Fruit fly (Drosophila melanogaster) whole organism, embryonic: Measurements from ENCODE around the gene wrd.

ENCODE experiments used
- Adf1 ChIP-seq: fragments of 200-800 bp; sonication (Bioruptor generic); IDR thresholded peaks from 2 replicates; pipeline ENCODE4 v1.3.6; 2022; ENCODE audit warnings: missing biosample characterization, missing genetic modification characterization
- CG10543 ChIP-seq: fragments of 200-800 bp; sonication (Bioruptor generic); optimal IDR thresholded peaks from 3 replicates; lab custom pipeline; 2017; ENCODE audit warnings: missing biosample characterization, mild to moderate bottlenecking, missing genetic modification characterization, moderate library complexity
- CG10979 ChIP-seq: fragments of 200-800 bp; sonication (Bioruptor generic); optimal IDR thresholded peaks from 2 replicates; lab custom pipeline; 2018; ENCODE audit warnings: missing biosample characterization, mild to moderate bottlenecking, missing genetic modification characterization, moderate library complexity
- CG11456 ChIP-seq: fragments of 200-800 bp; sonication (Bioruptor generic); IDR thresholded peaks from 3 replicates; pipeline ENCODE4 v1.3.6; 2022; ENCODE audit warnings: missing biosample characterization, missing genetic modification characterization
- CG1233 ChIP-seq: fragments of 200-800 bp; sonication (Bioruptor generic); optimal IDR thresholded peaks from 4 replicates; lab custom pipeline; 2018; ENCODE audit warnings: missing biosample characterization, mild to moderate bottlenecking, missing genetic modification characterization
- CG13123 ChIP-seq: fragments of 200-800 bp; sonication (Bioruptor generic); optimal IDR thresholded peaks from 2 replicates; lab custom pipeline; 2016; ENCODE audit warnings: missing biosample characterization, missing genetic modification characterization
- CG13894 ChIP-seq: fragments of 200-800 bp; sonication (Bioruptor generic); optimal IDR thresholded peaks from 3 replicates; lab custom pipeline; 2018; ENCODE audit warnings: missing biosample characterization, mild to moderate bottlenecking, missing genetic modification characterization, moderate library complexity
- CG15601 ChIP-seq: fragments of 200-800 bp; sonication (Bioruptor generic); optimal IDR thresholded peaks from 3 replicates; lab custom pipeline; 2019; ENCODE audit warnings: missing biosample characterization, mild to moderate bottlenecking, missing genetic modification characterization, moderate library complexity
- CG16863 ChIP-seq: fragments of 200-800 bp; sonication (Bioruptor generic); optimal IDR thresholded peaks from 3 replicates; lab custom pipeline; 2016; ENCODE audit warnings: missing biosample characterization, missing genetic modification characterization
- CG18764 ChIP-seq: fragments of 200-800 bp; sonication (Bioruptor generic); optimal IDR thresholded peaks from 3 replicates; lab custom pipeline; 2016; ENCODE audit warnings: missing biosample characterization, missing genetic modification characterization
- CG31365 ChIP-seq: fragments of 200-800 bp; sonication (Bioruptor generic); optimal IDR thresholded peaks from 2 replicates; lab custom pipeline; 2018; ENCODE audit warnings: missing biosample characterization, mild to moderate bottlenecking, missing genetic modification characterization
- CG7372 ChIP-seq: fragments of 200-800 bp; sonication (Bioruptor generic); IDR thresholded peaks from 2 replicates; pipeline ENCODE4 v1.3.6; 2022; ENCODE audit warnings: missing biosample characterization, missing genetic modification characterization
- CG9437 ChIP-seq: fragments of 200-800 bp; sonication (Bioruptor generic); optimal IDR thresholded peaks from 2 replicates; lab custom pipeline; 2018; ENCODE audit warnings: missing biosample characterization, mild to moderate bottlenecking, missing genetic modification characterization
- CoRest ChIP-seq: fragments of 200-800 bp; sonication (Bioruptor generic); optimal IDR thresholded peaks from 3 replicates; lab custom pipeline; 2018; ENCODE audit warnings: missing biosample characterization, mild to moderate bottlenecking, missing genetic modification characterization, moderate library complexity
- D19B ChIP-seq: fragments of 200-800 bp; sonication (Bioruptor generic); optimal IDR thresholded peaks from 2 replicates; lab custom pipeline; 2017; ENCODE audit warnings: missing biosample characterization, mild to moderate bottlenecking, missing genetic modification characterization
- Hey ChIP-seq: fragments of 200-800 bp; sonication (Bioruptor generic); optimal IDR thresholded peaks from 3 replicates; lab custom pipeline; 2018; ENCODE audit warnings: missing biosample characterization, mild to moderate bottlenecking, missing genetic modification characterization
- HmgD ChIP-seq: fragments of 200-800 bp; sonication (Bioruptor generic); optimal IDR thresholded peaks from 3 replicates; lab custom pipeline; 2016; ENCODE audit warnings: missing biosample characterization, missing genetic modification characterization
- HmgZ ChIP-seq: fragments of 200-800 bp; sonication (Bioruptor generic); optimal IDR thresholded peaks from 2 replicates; lab custom pipeline; 2018; ENCODE audit warnings: missing biosample characterization, mild to moderate bottlenecking, missing genetic modification characterization
- Hr3 ChIP-seq: fragments of 200-800 bp; sonication (Bioruptor generic); optimal IDR thresholded peaks from 3 replicates; lab custom pipeline; 2016; ENCODE audit warnings: missing biosample characterization, missing genetic modification characterization
- Hsf ChIP-seq: fragments of 200-800 bp; sonication (Bioruptor generic); optimal IDR thresholded peaks from 3 replicates; lab custom pipeline; 2016; ENCODE audit warnings: missing biosample characterization, missing genetic modification characterization
- Meics ChIP-seq: fragments of 200-800 bp; sonication (Bioruptor generic); optimal IDR thresholded peaks from 2 replicates; lab custom pipeline; 2017; ENCODE audit warnings: missing biosample characterization, mild to moderate bottlenecking, missing genetic modification characterization
- NFAT ChIP-seq: fragments of 200-800 bp; sonication (Bioruptor generic); IDR thresholded peaks from 2 replicates; pipeline ENCODE4 v1.3.6; 2022; ENCODE audit warnings: missing biosample characterization, missing genetic modification characterization
- NK7.1 ChIP-seq: fragments of 200-800 bp; sonication (Bioruptor generic); optimal IDR thresholded peaks from 3 replicates; lab custom pipeline; 2016; ENCODE audit warnings: missing biosample characterization, missing genetic modification characterization
- Nf-YA ChIP-seq: fragments of 200-800 bp; sonication (Bioruptor generic); IDR thresholded peaks from 2 replicates; pipeline ENCODE4 v1.3.6; 2022; ENCODE audit warnings: missing biosample characterization, missing genetic modification characterization
- Six4 ChIP-seq: fragments of 200-800 bp; sonication (Bioruptor generic); optimal IDR thresholded peaks from 2 replicates; lab custom pipeline; 2016; ENCODE audit warnings: missing biosample characterization, missing genetic modification characterization
- Sox102F ChIP-seq: fragments of 200-800 bp; sonication (Bioruptor generic); optimal IDR thresholded peaks from 2 replicates; lab custom pipeline; 2018; ENCODE audit warnings: missing biosample characterization, mild to moderate bottlenecking, missing genetic modification characterization, moderate library complexity
- Spps ChIP-seq: fragments of 200-800 bp; sonication (Bioruptor generic); optimal IDR thresholded peaks from 2 replicates; lab custom pipeline; 2018; ENCODE audit warnings: missing biosample characterization, mild to moderate bottlenecking, missing genetic modification characterization
- Taf1 ChIP-seq: fragments of 200-800 bp; sonication (Bioruptor generic); IDR thresholded peaks from 2 replicates; pipeline ENCODE4 v1.3.6; 2022; ENCODE audit warnings: missing biosample characterization, missing genetic modification characterization
- Xrp1 ChIP-seq: fragments of 200-800 bp; sonication (Bioruptor generic); IDR thresholded peaks from 2 replicates; pipeline ENCODE4 v1.3.6; 2022; ENCODE audit warnings: missing biosample characterization, missing genetic modification characterization
- dati ChIP-seq: fragments of 200-800 bp; sonication (Bioruptor generic); IDR thresholded peaks from 2 replicates; pipeline ENCODE4 v1.3.6; 2022; ENCODE audit warnings: missing biosample characterization, missing genetic modification characterization
- dmrt11E ChIP-seq: fragments of 200-800 bp; sonication (Bioruptor generic); optimal IDR thresholded peaks from 3 replicates; lab custom pipeline; 2018; ENCODE audit warnings: missing biosample characterization, mild to moderate bottlenecking, missing genetic modification characterization, moderate library complexity
- fd96Cb ChIP-seq: fragments of 200-800 bp; sonication (Bioruptor generic); optimal IDR thresholded peaks from 2 replicates; lab custom pipeline; 2018; ENCODE audit warnings: missing biosample characterization, mild to moderate bottlenecking, missing genetic modification characterization, moderate library complexity
- gfzf ChIP-seq: fragments of 200-800 bp; sonication (Bioruptor generic); optimal IDR thresholded peaks from 2 replicates; lab custom pipeline; 2016; ENCODE audit warnings: missing biosample characterization, mild to moderate bottlenecking, missing genetic modification characterization, moderate library complexity
- her ChIP-seq: fragments of 200-800 bp; sonication (Bioruptor generic); optimal IDR thresholded peaks from 2 replicates; lab custom pipeline; 2016; ENCODE audit warnings: missing biosample characterization, missing genetic modification characterization
- inv ChIP-seq: fragments of 200-800 bp; sonication (Bioruptor generic); IDR thresholded peaks from 2 replicates; pipeline ENCODE4 v1.3.6; 2022; ENCODE audit warnings: missing biosample characterization, missing genetic modification characterization; ENCODE audit not compliant: partially characterized antibody
- kay ChIP-seq: fragments of 200-800 bp; sonication (Bioruptor generic); optimal IDR thresholded peaks from 2 replicates; lab custom pipeline; 2016; ENCODE audit warnings: missing biosample characterization, missing genetic modification characterization
- knrl ChIP-seq: fragments of 200-800 bp; sonication (Bioruptor generic); IDR thresholded peaks from 3 replicates; pipeline ENCODE4 v1.3.6; 2022; ENCODE audit warnings: missing biosample characterization, missing genetic modification characterization; ENCODE audit not compliant: partially characterized antibody
- lab ChIP-seq: fragments of 200-800 bp; sonication (Bioruptor generic); optimal IDR thresholded peaks from 3 replicates; lab custom pipeline; 2017; ENCODE audit warnings: missing biosample characterization, missing genetic modification characterization, mild to moderate bottlenecking, moderate library complexity, missing genetic modification reagents
- nerfin-1 ChIP-seq: fragments of 200-800 bp; sonication (Bioruptor generic); optimal IDR thresholded peaks from 3 replicates; lab custom pipeline; 2019; ENCODE audit warnings: missing biosample characterization, mild to moderate bottlenecking, missing genetic modification characterization, moderate library complexity
- psq ChIP-seq: fragments of 200-800 bp; sonication (Bioruptor generic); optimal IDR thresholded peaks from 2 replicates; lab custom pipeline; 2017; ENCODE audit warnings: missing biosample characterization, missing genetic modification characterization
- ranshi ChIP-seq: fragments of 200-800 bp; sonication (Bioruptor generic); IDR thresholded peaks from 2 replicates; pipeline ENCODE4 v1.3.6; 2022; ENCODE audit warnings: missing biosample characterization, missing genetic modification characterization
- sd ChIP-seq: fragments of 200-800 bp; sonication (Bioruptor generic); optimal IDR thresholded peaks from 3 replicates; lab custom pipeline; 2018; ENCODE audit warnings: missing biosample characterization, mild to moderate bottlenecking, missing genetic modification characterization, moderate library complexity
- stwl ChIP-seq: fragments of 200-800 bp; sonication (Bioruptor generic); optimal IDR thresholded peaks from 3 replicates; lab custom pipeline; 2018; ENCODE audit warnings: missing biosample characterization, mild to moderate bottlenecking, missing genetic modification characterization, moderate library complexity
- tio ChIP-seq: fragments of 200-800 bp; sonication (Bioruptor generic); optimal IDR thresholded peaks from 2 replicates; lab custom pipeline; 2017; ENCODE audit warnings: missing biosample characterization, missing genetic modification characterization, inconsistent platforms
- trem ChIP-seq: fragments of 200-800 bp; optimal IDR thresholded peaks from 3 replicates; lab custom pipeline; 2019; ENCODE audit warnings: missing biosample characterization, mild to moderate bottlenecking, missing genetic modification characterization, moderate library complexity
- unpg ChIP-seq: fragments of 200-800 bp; sonication (Bioruptor generic); optimal IDR thresholded peaks from 3 replicates; lab custom pipeline; 2018; ENCODE audit warnings: missing biosample characterization, mild to moderate bottlenecking, missing genetic modification characterization, moderate library complexity
- vvl ChIP-seq: fragments of 200-800 bp; sonication (Bioruptor generic); IDR thresholded peaks from 2 replicates; pipeline ENCODE4 v1.3.6; 2022; ENCODE audit warnings: missing biosample characterization, missing genetic modification characterization
- wor ChIP-seq: fragments of 200-800 bp; sonication (Bioruptor generic); IDR thresholded peaks from 2 replicates; pipeline ENCODE4 v1.3.6; 2022; ENCODE audit warnings: missing biosample characterization, missing genetic modification characterization
- z ChIP-seq: fragments of 200-800 bp; sonication (Bioruptor generic); IDR thresholded peaks from 3 replicates; pipeline ENCODE4 v1.3.6; 2022; ENCODE audit warnings: missing biosample characterization, missing genetic modification characterization
- zen2 ChIP-seq: fragments of 200-800 bp; sonication (Bioruptor generic); IDR thresholded peaks from 3 replicates; pipeline ENCODE4 v1.3.6; 2022; ENCODE audit warnings: missing biosample characterization, missing genetic modification characterization; ENCODE audit not compliant: partially characterized antibody
- zfh1 ChIP-seq: fragments of 200-800 bp; sonication (Bioruptor generic); IDR thresholded peaks from 3 replicates; pipeline ENCODE4 v1.3.6; 2022; ENCODE audit warnings: missing biosample characterization, missing genetic modification characterization

wrd gene

DNA sequence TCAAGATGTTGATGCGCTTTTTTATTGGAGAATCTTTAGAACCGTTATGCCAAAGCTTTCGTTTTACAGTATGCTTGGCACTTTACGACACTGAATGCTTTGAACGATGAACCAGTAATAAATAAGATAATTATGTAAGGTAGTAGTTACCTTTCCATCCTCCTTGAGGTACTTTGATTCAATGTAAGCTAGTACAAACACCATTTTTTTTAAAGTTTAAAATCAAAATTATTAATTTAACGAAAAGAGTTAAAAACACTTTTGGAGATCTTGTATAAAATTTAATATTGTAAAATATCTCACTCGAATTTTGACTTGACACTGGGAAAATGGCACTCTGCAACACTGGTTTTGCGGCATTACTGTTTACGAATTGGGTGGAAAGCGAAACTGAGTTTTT is 17.8 kb downstream of the wrd start, which contains the start of the genes Arp5 and CG7208 (continued):
- TF ChIP-seq CG18764 (GFP tag; lab: Kevin White, UChicago) (peak; percentile 52), CG10543 (GFP tag; lab: Kevin White, UChicago) (peak; percentile 63), Meics (peak; percentile 85), NK7.1 (GFP tag; lab: Kevin White, UChicago) (no peak), CG10979 (tag; lab: Kevin White, UChicago) (peak; percentile 53), zen2 (GFP tag; lab: Robert Waterston, UW) (no peak), sd (tag; lab: Kevin White, UChicago) (no peak), Taf1 (GFP tag; lab: Robert Waterston, UW) (peak; percentile 60), trem (tag; lab: Kevin White, UChicago) (peak; percentile 58), unpg (GFP tag; lab: Kevin White, UChicago) (no peak), kay (GFP tag; lab: Kevin White, UChicago) (peak; percentile 43), Hsf (GFP tag; lab: Kevin White, UChicago) (peak; percentile 76), CG7372 (GFP tag; lab: Robert Waterston, UW) (peak; percentile 66), NFAT (GFP tag; lab: Robert Waterston, UW) (peak; percentile 59), vvl (GFP tag; lab: Robert Waterston, UW) (peak; percentile 57), psq (GFP tag; lab: Kevin White, UChicago) (peak; percentile 91), fd96Cb (tag; lab: Kevin White, UChicago) (peak; percentile 62), zfh1 (GFP tag; lab: Robert Waterston, UW) (peak; percentile 39; the same call in 1 of the 3 replicates), CG15601 (peak; percentile 67), gfzf (GFP tag; lab: Kevin White, UChicago) (peak; percentile 39), nerfin-1 (peak; percentile 45), knrl (no peak), CG31365 (tag; lab: Kevin White, UChicago) (no peak), tio (no peak), CG16863 (GFP tag; lab: Kevin White, UChicago) (peak; percentile 30), stwl (peak; percentile 95), HmgZ (tag; lab: Kevin White, UChicago) (peak; percentile 80), Hr3 (GFP tag; lab: Kevin White, UChicago) (peak; percentile 75), Six4 (GFP tag; lab: Kevin White, UChicago) (peak; percentile 40), her (GFP tag; lab: Kevin White, UChicago) (peak; percentile 8), Sox102F (GFP tag; lab: Kevin White, UChicago) (no peak), Adf1 (GFP tag; lab: Robert Waterston, UW) (peak; percentile 39), CG1233 (GFP tag; lab: Kevin White, UChicago) (peak; percentile 64), CG13894 (tag; lab: Kevin White, UChicago) (peak; percentile 69), z (GFP tag; lab: Robert Waterston, UW) (no peak), Spps (tag; lab: Kevin White, UChicago) (peak; percentile 29), wor (GFP tag; lab: Robert Waterston, UW) (0 out of 2 replicates have a peak, but pooled peaks have one; percentile 13), dati (GFP tag; lab: Robert Waterston, UW) (no peak), dmrt11E (tag; lab: Kevin White, UChicago) (peak; percentile 34), CG11456 (GFP tag; lab: Robert Waterston, UW) (0 out of 3 replicates have a peak, but pooled peaks have one; percentile 59), CG9437 (GFP tag; lab: Kevin White, UChicago) (peak; percentile 67), CG13123 (GFP tag; lab: Kevin White, UChicago) (peak; percentile 69), Hey (tag; lab: Kevin White, UChicago) (no peak), CoRest (tag; lab: Kevin White, UChicago) (peak; percentile 86), Xrp1 (GFP tag; lab: Robert Waterston, UW) (peak; percentile 67), lab (GFP tag; lab: Kevin White, UChicago) (no peak), Nf-YA (0 out of 2 replicates have a peak, but pooled peaks have one; percentile 51), HmgD (GFP tag; lab: Kevin White, UChicago) (no peak), D19B (peak; percentile 42), ranshi (GFP tag; lab: Robert Waterston, UW) (peak; percentile 57), inv (GFP tag; lab: Robert Waterston, UW) (no peak)
